Fruit fly (Drosophila melanogaster): ENCODE results near the gene CG42564.
A peak's percentile ranks its signal among the peaks of the same experiment; 100 is the strongest.

CG42564 gene

DNA sequence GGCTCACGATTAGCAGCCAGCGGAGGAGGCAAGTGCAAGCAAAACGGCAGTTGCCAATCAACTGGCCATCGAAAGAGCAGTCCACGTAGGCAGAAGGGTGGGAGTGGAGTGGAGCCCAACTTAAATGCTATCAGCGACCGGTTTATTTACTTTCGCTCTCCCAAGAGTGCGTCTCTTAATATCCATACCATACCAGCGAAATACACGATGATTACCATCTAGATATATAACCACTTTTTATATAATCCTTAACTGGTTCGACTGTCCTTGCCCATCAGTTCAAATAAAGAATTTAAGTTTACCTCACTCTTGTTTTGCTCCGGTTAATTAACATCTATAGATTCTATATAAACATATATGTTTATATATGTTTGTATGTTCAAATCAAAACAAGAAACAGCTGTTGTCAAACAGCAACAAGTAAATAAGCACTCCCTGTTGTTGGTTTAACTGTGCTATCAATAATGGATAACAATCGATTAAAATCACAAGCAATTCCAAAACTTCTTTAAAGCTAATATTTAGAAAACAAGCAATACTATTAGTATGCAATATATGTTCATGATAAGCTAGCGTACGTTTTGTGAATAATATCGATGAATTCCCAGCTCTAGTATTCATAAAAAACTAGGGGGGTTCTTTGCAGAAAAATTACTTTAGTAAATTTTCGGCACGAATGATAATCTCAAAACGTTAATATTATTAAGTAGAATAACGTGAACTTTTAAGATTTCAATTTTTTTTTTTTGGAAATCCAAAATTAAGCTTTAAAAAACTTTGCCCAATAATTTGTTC is 566 bp upstream of the CG42564 start (continued):
- TF ChIP-seq CG8388 (GFP tag; optimal IDR thresholded peaks at IDR 0.05) (peak; percentile 3), tap (tag; optimal IDR thresholded peaks at IDR 0.05) (no peak), bbx (GFP tag; IDR thresholded peaks at IDR 0.05; ENCODE audit: partially characterized antibody) (0 out of 2 replicates have a peak, but pooled peaks have one; percentile 9), vfl (GFP tag; optimal IDR thresholded peaks at IDR 0.05) (no peak), vnd (GFP tag; IDR thresholded peaks at IDR 0.05; ENCODE audit: partially characterized antibody) (no peak), CG3163 (GFP tag; optimal IDR thresholded peaks at IDR 0.05) (no peak), hbn (GFP tag; IDR thresholded peaks at IDR 0.05; ENCODE audit: partially characterized antibody) (peak; percentile 19; the same call in 1 of the 2 replicates), Nf-YC (tag; optimal IDR thresholded peaks at IDR 0.05) (peak; percentile 34), CG5180 (GFP tag; optimal IDR thresholded peaks at IDR 0.05) (no peak), CG6683 (GFP tag; optimal IDR thresholded peaks at IDR 0.05) (peak; percentile 52), CG1602 (GFP tag; optimal IDR thresholded peaks at IDR 0.05) (peak; percentile 37), bcd (GFP tag; optimal IDR thresholded peaks at IDR 0.05) (no peak), dan (GFP tag; IDR thresholded peaks at IDR 0.05) (no peak), Hey (tag; optimal IDR thresholded peaks at IDR 0.05) (no peak), crol (GFP tag; IDR thresholded peaks at IDR 0.05) (no peak), az2 (GFP tag; optimal IDR thresholded peaks at IDR 0.05) (no peak), CG1832 (GFP tag; optimal IDR thresholded peaks at IDR 0.05) (no peak), Atf6 (GFP tag; IDR thresholded peaks at IDR 0.05) (peak; percentile 76), Side (GFP tag; optimal IDR thresholded peaks at IDR 0.05) (no peak), CG12071 (GFP tag; optimal IDR thresholded peaks at IDR 0.05) (no peak), Sin3A (optimal IDR thresholded peaks at IDR 0.05) (no peak), cad (GFP tag; optimal IDR thresholded peaks at IDR 0.05) (no peak), CG2116 (GFP tag; optimal IDR thresholded peaks at IDR 0.05) (peak; percentile 63), CG12236 (GFP tag; optimal IDR thresholded peaks at IDR 0.05) (no peak), pros (GFP tag; optimal IDR thresholded peaks at IDR 0.05) (no peak), Oaz (GFP tag; IDR thresholded peaks at IDR 0.05) (no peak), E2f2 (GFP tag; IDR thresholded peaks at IDR 0.05) (peak; percentile 41; the same call in 1 of the 2 replicates), CG10366 (GFP tag; IDR thresholded peaks at IDR 0.05) (0 out of 2 replicates have a peak, but pooled peaks have one; percentile 13), tgo (GFP tag; IDR thresholded peaks at IDR 0.05) (peak; percentile 34; the same call in 1 of the 3 replicates), CG11504 (tag; optimal IDR thresholded peaks at IDR 0.05) (no peak), ham (GFP tag; IDR thresholded peaks at IDR 0.05) (no peak), wek (GFP tag; optimal IDR thresholded peaks at IDR 0.05) (peak; percentile 79), Mrtf (GFP tag; IDR thresholded peaks at IDR 0.05) (no peak), CG6175 (GFP tag; IDR thresholded peaks at IDR 0.05) (no peak), CG17568 (GFP tag; optimal IDR thresholded peaks at IDR 0.05) (no peak), tll (GFP tag; optimal IDR thresholded peaks at IDR 0.05) (no peak), CG15601 (tag; optimal IDR thresholded peaks at IDR 0.05) (peak; percentile 28), Ptx1 (GFP tag; IDR thresholded peaks at IDR 0.05) (no peak), Dad (GFP tag; optimal IDR thresholded peaks at IDR 0.05) (no peak), Fer1 (GFP tag; optimal IDR thresholded peaks at IDR 0.05) (peak; percentile 67), p53 (GFP tag; optimal IDR thresholded peaks at IDR 0.05) (no peak), Gug (GFP tag; IDR thresholded peaks at IDR 0.05) (no peak), Dip2 (GFP tag; IDR thresholded peaks at IDR 0.05) (no peak), hb (GFP tag; IDR thresholded peaks at IDR 0.05; ENCODE audit: partially characterized antibody) (no peak), hkb (optimal IDR thresholded peaks at IDR 0.05) (no peak), hkb (GFP tag; IDR thresholded peaks at IDR 0.05) (peak; percentile 62), CG12104 (GFP tag; optimal IDR thresholded peaks at IDR 0.05) (no peak), Sry-δ (GFP tag; optimal IDR thresholded peaks at IDR 0.05) (peak; percentile 71), CG4360 (GFP tag; IDR thresholded peaks at IDR 0.05) (no peak), CG17385 (GFP tag; optimal IDR thresholded peaks at IDR 0.05) (peak; percentile 44)

Data from whole organism, embryonic.